Fruit fly (Drosophila melanogaster) whole organism, wandering third instar larva: Measurements from ENCODE around the gene Spn28B.

Experiments used
- Mio ChIP-seq: sonication (Bioruptor generic); optimal IDR thresholded peaks from 2 replicates; lab custom pipeline; 2016; ENCODE audit warnings: missing biosample characterization, missing genetic modification characterization
- dmrt93B ChIP-seq: fragments of 200-800 bp; sonication (Bioruptor generic); optimal IDR thresholded peaks from 2 replicates; lab custom pipeline; 2018; ENCODE audit warnings: missing biosample characterization, mild to moderate bottlenecking, missing genetic modification characterization
- h ChIP-seq: fragments of 200-800 bp; sonication (Bioruptor generic); optimal IDR thresholded peaks from 3 replicates; lab custom pipeline; 2016; ENCODE audit warnings: missing biosample characterization, mild to moderate bottlenecking, missing genetic modification characterization
- lola ChIP-seq: fragments of >200 bp; optimal IDR thresholded peaks from 2 replicates; lab custom pipeline; 2017; ENCODE audit warnings: missing biosample characterization, missing genetic modification characterization
- psq ChIP-seq: fragments of 200-800 bp; sonication (Bioruptor generic); optimal IDR thresholded peaks from 3 replicates; lab custom pipeline; 2017; ENCODE audit warnings: missing biosample characterization, mild to moderate bottlenecking, missing genetic modification characterization, moderate library complexity
- sage ChIP-seq: fragments of 200-800 bp; sonication (Bioruptor generic); optimal IDR thresholded peaks from 2 replicates; lab custom pipeline; 2016; ENCODE audit warnings: missing biosample characterization, mild to moderate bottlenecking, missing genetic modification characterization
- usp ChIP-seq: fragments of >200 bp; optimal IDR thresholded peaks from 2 replicates; lab custom pipeline; 2017; ENCODE audit warnings: missing biosample characterization, missing genetic modification characterization

- TF ChIP-seq dmrt93B (GFP tag; lab: Kevin White, UChicago) (no peak), psq (GFP tag; lab: Kevin White, UChicago) (no peak), Mio (no peak), lola (GFP tag; lab: Kevin White, UChicago) (no peak), sage (GFP tag; lab: Kevin White, UChicago) (no peak), h (GFP tag; lab: Kevin White, UChicago) (no peak), usp (GFP tag; lab: Kevin White, UChicago) (no peak)
Measured at dm6 chr2L:7559532-7559931, 22.2 kb upstream of the Spn28B start.
